Fruit fly (Drosophila melanogaster): ENCODE data around the gene CG31870.

Gene CG31870

DNA sequence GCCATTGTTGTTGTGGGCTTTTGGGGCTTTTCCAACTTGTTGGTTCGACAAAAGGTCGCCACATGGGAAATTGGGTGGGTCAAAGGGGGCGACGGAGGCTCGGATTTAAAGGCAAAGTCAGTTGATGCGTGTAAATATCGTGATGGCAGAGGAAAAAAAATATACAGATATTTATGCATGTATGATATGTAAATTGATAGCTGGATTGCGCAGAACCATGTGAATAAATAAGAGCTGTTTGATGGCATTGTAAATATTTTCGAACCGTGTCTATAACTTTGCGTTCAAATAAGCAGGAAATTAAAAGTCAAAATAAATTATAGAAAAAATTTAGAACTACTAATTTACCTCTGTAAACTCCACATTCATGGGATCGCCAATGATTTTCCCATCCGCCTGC, 32.6 kb downstream of the CG31870 start:
- TF ChIP-seq CG11762 (GFP tag; optimal IDR thresholded peaks at IDR 0.05; ENCODE audit: insufficient read depth) (no peak), fkh (GFP tag; optimal IDR thresholded peaks at IDR 0.05) (peak; percentile 61)

- no peak for TF ChIP-seq CG9139 (GFP tag; optimal IDR thresholded peaks at IDR 0.05)
- no peak for TF ChIP-seq net (GFP tag; optimal IDR thresholded peaks at IDR 0.05)
- TF ChIP-seq fd59A (GFP tag; optimal IDR thresholded peaks at IDR 0.05), result no peak
- TF ChIP-seq svp (GFP tag), result no peak
- no peak for TF ChIP-seq lz (GFP tag; optimal IDR thresholded peaks at IDR 0.05)
- no peak for TF ChIP-seq CG8119 (GFP tag; IDR thresholded peaks at IDR 0.05)
- no peak for TF ChIP-seq Lpt (GFP tag; optimal IDR thresholded peaks at IDR 0.05)
- no peak for TF ChIP-seq CG15336 (GFP tag; IDR thresholded peaks at IDR 0.05)
- no peak for TF ChIP-seq fd85E (GFP tag; optimal IDR thresholded peaks at IDR 0.05)
- no peak for TF ChIP-seq CG6808 (GFP tag; optimal IDR thresholded peaks at IDR 0.05)
- TF ChIP-seq CG3919 (GFP tag; optimal IDR thresholded peaks at IDR 0.05), result no peak
Measured at dm6 chr2L:10831590-10831989, 41.6 kb downstream of the CG31870 start.

DNA sequence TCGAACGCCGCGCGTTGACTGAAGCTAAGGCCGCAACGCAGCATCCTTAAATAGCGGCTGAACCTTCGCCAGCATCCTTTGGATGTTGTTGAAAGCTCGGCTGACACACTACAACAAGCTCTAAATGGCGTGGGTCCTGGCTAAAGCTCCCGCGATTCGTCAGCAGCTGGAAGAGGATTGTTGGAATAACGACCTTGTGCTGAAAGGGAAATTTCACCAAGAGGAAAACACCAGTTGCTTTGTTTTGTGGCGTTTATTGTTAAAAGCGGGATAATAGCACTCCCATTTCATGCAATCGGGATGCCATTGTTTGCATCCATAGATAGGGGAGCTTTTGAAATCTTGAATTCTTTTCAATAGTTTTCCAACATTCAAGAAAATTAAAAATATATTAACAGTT, 47.5 kb downstream of the CG31870 start, which contains the start of gene Nos:
TSS of gene Nos (minus strand) at position 21 of the 400 bp plus-strand sequence.
- TF ChIP-seq CG8319 (GFP tag; optimal IDR thresholded peaks at IDR 0.05) (no peak), vri (GFP tag; optimal IDR thresholded peaks at IDR 0.05) (no peak), pdm3 (GFP tag; optimal IDR thresholded peaks at IDR 0.05) (no peak), CG6792 (GFP tag; optimal IDR thresholded peaks at IDR 0.05) (no peak), topi (GFP tag; optimal IDR thresholded peaks at IDR 0.05) (no peak), CG6808 (GFP tag; optimal IDR thresholded peaks at IDR 0.05) (no peak), esn (GFP tag; optimal IDR thresholded peaks at IDR 0.05) (no peak), CG6163 (GFP tag; IDR thresholded peaks at IDR 0.05) (no peak), Hr39 (GFP tag; optimal IDR thresholded peaks at IDR 0.05) (no peak), dac (GFP tag; optimal IDR thresholded peaks at IDR 0.05) (no peak), Eip93F (GFP tag; optimal IDR thresholded peaks at IDR 0.05) (no peak), CG8119 (GFP tag; IDR thresholded peaks at IDR 0.05) (no peak), CG10669 (GFP tag; optimal IDR thresholded peaks at IDR 0.05) (no peak), Blimp-1 (GFP tag; optimal IDR thresholded peaks at IDR 0.05) (no peak), Ets96B (tag; optimal IDR thresholded peaks at IDR 0.05) (no peak), CG3032 (tag; optimal IDR thresholded peaks at IDR 0.05) (no peak), CG11294 (GFP tag; IDR thresholded peaks at IDR 0.05) (no peak), fkh (GFP tag; optimal IDR thresholded peaks at IDR 0.05) (no peak), Sox14 (GFP tag; optimal IDR thresholded peaks at IDR 0.05) (no peak)
